Fruit fly (Drosophila melanogaster) whole organism, embryonic: ENCODE data around the gene CG7943.

Experiments used
- ATbp ChIP-seq: fragments of 200-800 bp; sonication (Bioruptor generic); optimal IDR thresholded peaks from 2 replicates; lab custom pipeline; 2017; ENCODE audit warnings: missing biosample characterization, mild to moderate bottlenecking, missing genetic modification characterization, missing genetic modification reagents
- B-H2 ChIP-seq: fragments of 200-800 bp; sonication (Bioruptor generic); optimal IDR thresholded peaks from 2 replicates; lab custom pipeline; 2018; ENCODE audit warnings: missing biosample characterization, mild to moderate bottlenecking, missing genetic modification characterization
- C15 ChIP-seq: fragments of 200-800 bp; sonication (Bioruptor generic); IDR thresholded peaks from 3 replicates; pipeline ENCODE4 v1.3.6; 2022; ENCODE audit warnings: missing biosample characterization, missing genetic modification characterization
- CG10267 ChIP-seq: fragments of 200-800 bp; sonication (Bioruptor generic); optimal IDR thresholded peaks from 2 replicates; lab custom pipeline; 2018; ENCODE audit warnings: missing biosample characterization, mild to moderate bottlenecking, missing genetic modification characterization, moderate library complexity
- CG10274 ChIP-seq: fragments of 200-800 bp; sonication (Bioruptor generic); optimal IDR thresholded peaks from 3 replicates; lab custom pipeline; 2017; ENCODE audit warnings: missing biosample characterization, mild to moderate bottlenecking, missing genetic modification characterization
- CG10959 ChIP-seq: fragments of 200-800 bp; sonication (Bioruptor generic); IDR thresholded peaks from 2 replicates; pipeline ENCODE4 v1.3.6; 2022; ENCODE audit warnings: missing biosample characterization, missing genetic modification characterization
- CG11398 ChIP-seq: fragments of 200-800 bp; sonication (Bioruptor generic); optimal IDR thresholded peaks from 2 replicates; lab custom pipeline; 2016; ENCODE audit warnings: missing biosample characterization, missing genetic modification characterization
- CG11696 ChIP-seq: fragments of 200-800 bp; sonication (Bioruptor generic); IDR thresholded peaks from 2 replicates; pipeline ENCODE4 v1.3.6; 2022; ENCODE audit warnings: missing biosample characterization, missing genetic modification characterization
- CG13287 ChIP-seq: fragments of 200-800 bp; sonication (Bioruptor generic); IDR thresholded peaks from 2 replicates; pipeline ENCODE4 v1.3.6; 2022; ENCODE audit warnings: missing biosample characterization, missing genetic modification characterization; ENCODE audit not compliant: partially characterized antibody
- CG14667 ChIP-seq: fragments of 200-800 bp; sonication (Bioruptor generic); IDR thresholded peaks from 2 replicates; pipeline ENCODE4 v1.3.6; 2022; ENCODE audit warnings: missing biosample characterization, missing genetic modification characterization
- CG15073 ChIP-seq: fragments of 200-800 bp; sonication (Bioruptor generic); optimal IDR thresholded peaks from 2 replicates; lab custom pipeline; 2016; ENCODE audit warnings: missing biosample characterization, missing genetic modification characterization
- CG17359 ChIP-seq: fragments of 200-800 bp; sonication (Bioruptor generic); optimal IDR thresholded peaks from 3 replicates; lab custom pipeline; 2018; ENCODE audit warnings: missing biosample characterization, mild to moderate bottlenecking, missing genetic modification characterization, moderate library complexity
- CG17612 ChIP-seq: fragments of 200-800 bp; sonication (Bioruptor generic); IDR thresholded peaks from 2 replicates; pipeline ENCODE4 v1.3.6; 2022; ENCODE audit warnings: missing biosample characterization, missing genetic modification characterization
- CG2120 ChIP-seq: fragments of 200-800 bp; sonication (Bioruptor generic); optimal IDR thresholded peaks from 3 replicates; lab custom pipeline; 2016; ENCODE audit warnings: missing biosample characterization, missing genetic modification characterization
- CG2129 ChIP-seq: fragments of 200-800 bp; sonication (Bioruptor generic); IDR thresholded peaks from 2 replicates; pipeline ENCODE4 v1.3.6; 2022; ENCODE audit warnings: missing biosample characterization, missing genetic modification characterization; ENCODE audit not compliant: partially characterized antibody
- CG3065 ChIP-seq: fragments of 200-800 bp; sonication (Bioruptor generic); optimal IDR thresholded peaks from 2 replicates; lab custom pipeline; 2016; ENCODE audit warnings: missing biosample characterization, missing genetic modification characterization
- CG4282 ChIP-seq: fragments of 200-800 bp; sonication (Bioruptor generic); optimal IDR thresholded peaks from 2 replicates; lab custom pipeline; 2016; ENCODE audit warnings: missing biosample characterization, missing genetic modification characterization
- CG4404 ChIP-seq: fragments of 200-800 bp; sonication (Bioruptor generic); IDR thresholded peaks from 2 replicates; pipeline ENCODE4 v1.3.6; 2022; ENCODE audit warnings: missing biosample characterization, missing genetic modification characterization
- CG6175 ChIP-seq: fragments of 200-800 bp; sonication (Bioruptor generic); IDR thresholded peaks from 3 replicates; pipeline ENCODE4 v1.3.6; 2022; ENCODE audit warnings: missing biosample characterization, missing genetic modification characterization
- CG7372 ChIP-seq: fragments of 200-800 bp; sonication (Bioruptor generic); IDR thresholded peaks from 2 replicates; pipeline ENCODE4 v1.3.6; 2022; ENCODE audit warnings: missing biosample characterization, missing genetic modification characterization
- CG7987 ChIP-seq: fragments of 200-800 bp; sonication (Bioruptor generic); optimal IDR thresholded peaks from 2 replicates; lab custom pipeline; 2018; ENCODE audit warnings: missing biosample characterization, mild to moderate bottlenecking, missing genetic modification characterization, moderate library complexity
- CG8281 ChIP-seq: fragments of 200-800 bp; sonication (Bioruptor generic); optimal IDR thresholded peaks from 2 replicates; lab custom pipeline; 2018; ENCODE audit warnings: missing biosample characterization, mild to moderate bottlenecking, missing genetic modification characterization, moderate library complexity
- CoRest ChIP-seq: fragments of 200-800 bp; sonication (Bioruptor generic); optimal IDR thresholded peaks from 3 replicates; lab custom pipeline; 2018; ENCODE audit warnings: missing biosample characterization, mild to moderate bottlenecking, missing genetic modification characterization, moderate library complexity
- Dek ChIP-seq: fragments of 200-800 bp; sonication (Bioruptor generic); optimal IDR thresholded peaks from 3 replicates; lab custom pipeline; 2019; ENCODE audit warnings: missing biosample characterization, mild to moderate bottlenecking, missing genetic modification characterization, moderate library complexity
- Dfd ChIP-seq, 2 experiments: fragments of >200 bp; optimal IDR thresholded peaks; 2 replicates each; lab custom pipeline; 2017; ENCODE audit warnings: missing biosample characterization in 2 of 2, missing genetic modification characterization in 2 of 2
- Dll ChIP-seq: fragments of 200-800 bp; sonication (Bioruptor generic); IDR thresholded peaks from 4 replicates; pipeline ENCODE4 v1.3.6; 2022; ENCODE audit warnings: missing biosample characterization, missing genetic modification characterization; ENCODE audit not compliant: partially characterized antibody
- Eip74EF ChIP-seq, 2 experiments: fragments of 200-800 bp in 1 of 2; fragments of >200 bp in 1 of 2; sonication (Bioruptor generic) in 1 of 2; optimal IDR thresholded peaks; 2 replicates each; lab custom pipeline; 2017 to 2019; ENCODE audit warnings: missing biosample characterization in 2 of 2, missing genetic modification characterization in 2 of 2, mild to moderate bottlenecking in 1 of 2, moderate library complexity in 1 of 2
- Fer1 ChIP-seq: fragments of 200-800 bp; sonication (Bioruptor generic); optimal IDR thresholded peaks from 2 replicates; lab custom pipeline; 2017; ENCODE audit warnings: missing biosample characterization, mild to moderate bottlenecking, missing genetic modification characterization
- H15 ChIP-seq: fragments of 200-800 bp; sonication (Bioruptor generic); IDR thresholded peaks from 3 replicates; pipeline ENCODE4 v1.3.6; 2022; ENCODE audit warnings: missing biosample characterization, missing genetic modification characterization
- HHEX ChIP-seq: fragments of 200-800 bp; sonication (Bioruptor generic); optimal IDR thresholded peaks from 3 replicates; lab custom pipeline; 2017; ENCODE audit warnings: missing biosample characterization, mild to moderate bottlenecking, missing genetic modification characterization, missing genetic modification reagents
- NK7.1 ChIP-seq: fragments of 200-800 bp; sonication (Bioruptor generic); optimal IDR thresholded peaks from 3 replicates; lab custom pipeline; 2016; ENCODE audit warnings: missing biosample characterization, missing genetic modification characterization
- Nf-YB ChIP-seq: fragments of 200-800 bp; sonication (Bioruptor generic); optimal IDR thresholded peaks from 3 replicates; lab custom pipeline; 2019; ENCODE audit warnings: missing biosample characterization, mild to moderate bottlenecking, missing genetic modification characterization, moderate library complexity
- Xrp1 ChIP-seq: fragments of 200-800 bp; sonication (Bioruptor generic); IDR thresholded peaks from 2 replicates; pipeline ENCODE4 v1.3.6; 2022; ENCODE audit warnings: missing biosample characterization, missing genetic modification characterization
- YL-1 ChIP-seq: fragments of 200-800 bp; sonication (Bioruptor generic); optimal IDR thresholded peaks from 3 replicates; lab custom pipeline; 2017; ENCODE audit warnings: missing biosample characterization, mild to moderate bottlenecking, missing genetic modification characterization
- ase ChIP-seq: fragments of 200-800 bp; sonication (Bioruptor generic); IDR thresholded peaks from 3 replicates; pipeline ENCODE4 v1.3.6; 2022; ENCODE audit warnings: missing biosample characterization, missing genetic modification characterization
- ato ChIP-seq: fragments of 200-800 bp; sonication (Bioruptor generic); IDR thresholded peaks from 2 replicates; pipeline ENCODE4 v1.3.6; 2022; ENCODE audit warnings: missing biosample characterization, missing genetic modification characterization; ENCODE audit not compliant: partially characterized antibody
- bab2 ChIP-seq: fragments of 200-800 bp; sonication (Bioruptor generic); optimal IDR thresholded peaks from 2 replicates; lab custom pipeline; 2016; ENCODE audit warnings: missing biosample characterization, missing genetic modification characterization
- chinmo ChIP-seq: fragments of 200-800 bp; sonication (Bioruptor generic); IDR thresholded peaks from 4 replicates; pipeline ENCODE4 v1.3.6; 2022; ENCODE audit warnings: missing biosample characterization, missing genetic modification characterization; ENCODE audit not compliant: partially characterized antibody
- ci ChIP-seq: fragments of 200-800 bp; sonication (Bioruptor generic); IDR thresholded peaks from 3 replicates; pipeline ENCODE4 v1.3.6; 2022; ENCODE audit warnings: missing biosample characterization, missing genetic modification characterization
- dimm ChIP-seq: fragments of 200-800 bp; sonication (Bioruptor generic); IDR thresholded peaks from 2 replicates; pipeline ENCODE4 v1.3.6; 2022; ENCODE audit warnings: missing biosample characterization, missing genetic modification characterization
- fd3F ChIP-seq: fragments of 200-800 bp; sonication (Bioruptor generic); optimal IDR thresholded peaks from 2 replicates; lab custom pipeline; 2018; ENCODE audit warnings: missing biosample characterization, mild to moderate bottlenecking, missing genetic modification characterization, moderate library complexity
- grau ChIP-seq: fragments of 200-800 bp; optimal IDR thresholded peaks from 3 replicates; lab custom pipeline; 2019; ENCODE audit warnings: missing biosample characterization, mild to moderate bottlenecking, missing genetic modification characterization, moderate library complexity
- h ChIP-seq: fragments of >200 bp; optimal IDR thresholded peaks from 2 replicates; lab custom pipeline; 2017
- jigr1 ChIP-seq: fragments of 200-800 bp; sonication (Bioruptor generic); IDR thresholded peaks from 3 replicates; pipeline ENCODE4 v1.3.6; 2022; ENCODE audit warnings: missing biosample characterization, missing genetic modification characterization
- knrl ChIP-seq: fragments of 200-800 bp; sonication (Bioruptor generic); IDR thresholded peaks from 3 replicates; pipeline ENCODE4 v1.3.6; 2022; ENCODE audit warnings: missing biosample characterization, missing genetic modification characterization; ENCODE audit not compliant: partially characterized antibody
- lab ChIP-seq: fragments of 200-800 bp; sonication (Bioruptor generic); optimal IDR thresholded peaks from 3 replicates; lab custom pipeline; 2017; ENCODE audit warnings: missing biosample characterization, missing genetic modification characterization, mild to moderate bottlenecking, moderate library complexity, missing genetic modification reagents
- mirr ChIP-seq: fragments of 200-800 bp; sonication (Bioruptor generic); optimal IDR thresholded peaks from 3 replicates; lab custom pipeline; 2018; ENCODE audit warnings: missing biosample characterization, mild to moderate bottlenecking, missing genetic modification characterization
- pros ChIP-seq: fragments of 200-800 bp; sonication (Bioruptor generic); optimal IDR thresholded peaks from 3 replicates; lab custom pipeline; 2019; ENCODE audit warnings: missing biosample characterization, mild to moderate bottlenecking, missing genetic modification characterization, moderate library complexity
- run ChIP-seq: fragments of 200-800 bp; sonication (Bioruptor generic); optimal IDR thresholded peaks from 3 replicates; lab custom pipeline; 2018; ENCODE audit warnings: missing biosample characterization, mild to moderate bottlenecking, missing genetic modification characterization
- sqz ChIP-seq: fragments of 200-800 bp; sonication (Bioruptor generic); optimal IDR thresholded peaks from 3 replicates; lab custom pipeline; 2018; ENCODE audit warnings: missing biosample characterization, mild to moderate bottlenecking, missing genetic modification characterization
- unpg ChIP-seq: fragments of 200-800 bp; sonication (Bioruptor generic); optimal IDR thresholded peaks from 3 replicates; lab custom pipeline; 2018; ENCODE audit warnings: missing biosample characterization, mild to moderate bottlenecking, missing genetic modification characterization, moderate library complexity

The CG7943 gene

DNA sequence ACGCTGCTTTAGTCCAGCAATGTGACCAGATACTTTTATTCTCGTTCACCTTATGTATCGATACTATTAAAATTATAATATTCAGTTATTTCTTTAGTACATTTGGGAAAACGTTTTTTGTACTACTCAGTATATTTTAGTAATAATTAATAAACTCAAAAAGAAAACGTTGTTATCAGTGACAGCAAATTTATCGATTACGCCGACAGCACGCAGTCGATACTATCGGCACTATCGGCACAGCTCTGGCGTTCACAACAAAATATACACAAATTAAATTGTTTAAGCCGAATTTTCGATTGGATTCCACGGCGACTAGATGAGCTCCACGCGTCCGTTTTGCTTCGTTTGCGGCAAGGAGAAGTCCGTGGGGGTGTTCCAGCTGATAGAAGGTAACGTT lies 6.8 kb upstream of the CG7943 start, which contains the start of the genes janA, Sry-alpha and Sry-beta (continued):
- TF ChIP-seq Dek (tag; lab: Kevin White, UChicago) (no peak), ato (GFP tag; lab: Robert Waterston, UW) (peak; percentile 99), CG11696 (GFP tag; lab: Robert Waterston, UW) (no peak), bab2 (GFP tag; lab: Kevin White, UChicago) (no peak), jigr1 (no peak), Xrp1 (GFP tag; lab: Robert Waterston, UW) (no peak), CoRest (peak; percentile 36), CG8281 (tag; lab: Kevin White, UChicago) (no peak), Nf-YB (GFP tag; lab: Kevin White, UChicago) (no peak), Dfd (GFP tag; optimal IDR thresholded peaks at IDR 0.05; lab: Kevin White, UChicago) (no peak), ATbp (GFP tag; lab: Kevin White, UChicago) (no peak), CG13287 (peak; percentile 100), Dll (GFP tag; lab: Robert Waterston, UW) (peak; percentile 100), CG17359 (tag; lab: Kevin White, UChicago) (no peak), C15 (GFP tag; lab: Robert Waterston, UW) (no peak), pros (no peak), CG6175 (GFP tag; lab: Robert Waterston, UW) (no peak), CG10274 (GFP tag; lab: Kevin White, UChicago) (no peak), lab (no peak), CG11398 (GFP tag; lab: Kevin White, UChicago) (no peak), CG4404 (GFP tag; lab: Robert Waterston, UW) (no peak), mirr (GFP tag; lab: Kevin White, UChicago) (no peak), HHEX (GFP tag; lab: Kevin White, UChicago) (no peak), fd3F (GFP tag; lab: Kevin White, UChicago) (no peak), ci (no peak), sqz (GFP tag; lab: Kevin White, UChicago) (no peak), dimm (GFP tag; lab: Robert Waterston, UW) (no peak), CG7987 (GFP tag; lab: Kevin White, UChicago) (no peak), CG4282 (GFP tag; lab: Kevin White, UChicago) (no peak), chinmo (peak; percentile 99), h (lab: Kevin White, UChicago) (no peak), grau (tag; lab: Kevin White, UChicago) (no peak), CG14667 (GFP tag; lab: Robert Waterston, UW) (no peak), ase (GFP tag; lab: Robert Waterston, UW) (no peak), unpg (no peak), CG2120 (GFP tag; lab: Kevin White, UChicago) (no peak), knrl (peak; percentile 99), CG15073 (GFP tag; lab: Kevin White, UChicago) (no peak), NK7.1 (GFP tag; lab: Kevin White, UChicago) (no peak), CG2129 (GFP tag; lab: Robert Waterston, UW) (peak; percentile 100), CG10267 (peak; percentile 62), CG3065 (GFP tag; lab: Kevin White, UChicago) (no peak), Eip74EF (GFP tag; optimal IDR thresholded peaks at IDR 0.05; lab: Kevin White, UChicago) (no peak), YL-1 (GFP tag; lab: Kevin White, UChicago) (peak; percentile 86), Fer1 (GFP tag; lab: Kevin White, UChicago) (peak; percentile 9), B-H2 (no peak), CG17612 (GFP tag; lab: Robert Waterston, UW) (no peak), CG7372 (GFP tag; lab: Robert Waterston, UW) (no peak), run (tag; lab: Kevin White, UChicago) (no peak), CG10959 (GFP tag; lab: Robert Waterston, UW) (no peak), H15 (GFP tag; lab: Robert Waterston, UW) (no peak)
